Worm (Caenorhabditis elegans) whole organism, midembryonic: Measurements from ENCODE around the gene ipla-5.

Experiments
- klf-2 ChIP-seq: fragments of 200-800 bp; sonication (Bioruptor generic); conservative IDR thresholded peaks from 2 replicates; pipeline ENCODE4 v1.3.6; 2022; ENCODE audit warnings: missing genetic modification reagents, missing genetic modification characterization, missing compliant biosample characterization
- tab-1 ChIP-seq: fragments of 200-800 bp; sonication (Bioruptor generic); IDR thresholded peaks from 2 replicates; pipeline ENCODE4 v1.3.6; 2022; ENCODE audit warnings: missing genetic modification characterization, missing compliant biosample characterization

DNA sequence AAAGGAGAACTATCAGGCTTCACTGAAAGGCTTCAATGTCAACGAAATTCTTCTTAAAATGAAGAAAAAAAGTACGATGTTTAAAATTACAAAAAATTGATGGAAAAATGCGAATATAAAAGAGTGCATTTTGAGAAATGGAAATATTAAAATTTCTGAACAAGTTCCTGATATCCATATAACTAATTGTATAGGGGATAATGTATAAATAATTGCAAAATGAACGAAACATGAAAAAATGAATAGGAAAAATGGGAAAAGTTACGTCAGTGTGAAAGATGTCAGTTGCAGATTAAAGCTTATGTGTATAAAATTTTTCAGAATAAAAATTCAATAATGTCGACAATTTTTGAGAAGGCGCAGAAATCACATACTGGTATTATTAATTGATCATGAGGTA, 7.0 kb upstream of the ipla-5 start:
- TF ChIP-seq tab-1 (no peak), klf-2 (GFP tag; lab: Robert Waterston, UW) (no peak)
